Worm (Caenorhabditis elegans): ENCODE measurements around the gene gst-36.

The gst-36 gene

DNA sequence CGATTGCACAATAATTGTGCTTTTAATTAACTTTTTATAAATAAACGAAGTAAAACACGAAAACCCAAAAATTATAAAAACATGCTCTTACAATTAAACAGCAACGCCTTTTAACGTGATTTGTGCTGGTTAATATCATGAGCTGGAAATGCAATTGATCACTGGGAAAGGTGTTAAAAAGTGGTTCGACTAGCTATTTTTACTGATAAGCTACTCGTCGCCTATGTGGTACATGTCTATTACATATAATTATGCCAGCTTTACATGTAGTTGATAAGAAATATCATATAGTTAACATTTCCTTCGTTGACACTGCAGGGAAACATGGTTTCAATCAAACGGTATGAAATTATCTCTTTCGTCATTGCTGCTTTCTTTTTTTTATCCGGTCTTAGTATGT, 4.7 kb downstream of the gst-36 start, which contains the start of gene scav-5 (continued):
- TF ChIP-seq Y75B8A.6 (GFP tag; IDR thresholded peaks at IDR 0.05) = no peak
- no peak for TF ChIP-seq lin-15B (tag; optimal IDR thresholded peaks at IDR 0.05)
- TF ChIP-seq pqm-1 (tag; optimal IDR thresholded peaks at IDR 0.05) = peak; percentile 91
- TF ChIP-seq spr-3 (GFP tag; optimal IDR thresholded peaks at IDR 0.05) = no peak
- no peak for TF ChIP-seq unc-62 (GFP tag; optimal IDR thresholded peaks at IDR 0.05 in 1 of 2)
- no peak for TF ChIP-seq unc-62 (tag; optimal IDR thresholded peaks at IDR 0.05)
- no peak for TF ChIP-seq D1046.2 (GFP tag; IDR thresholded peaks at IDR 0.05)
- no peak for TF ChIP-seq sdz-12 (GFP tag; optimal IDR thresholded peaks at IDR 0.05)
- no peak for TF ChIP-seq ceh-28 (tag; optimal IDR thresholded peaks at IDR 0.05)
- TF ChIP-seq T26A8.4 (GFP tag; IDR thresholded peaks at IDR 0.05) = no peak
- TF ChIP-seq daf-16 (GFP tag; optimal IDR thresholded peaks at IDR 0.05) = no peak
- TF ChIP-seq daf-16 (tag; optimal IDR thresholded peaks at IDR 0.05) = peak; percentile 74
- no peak for TF ChIP-seq hif-1 (tag; optimal IDR thresholded peaks at IDR 0.05)
- peak; percentile 67 for TF ChIP-seq hlh-11 (tag; optimal IDR thresholded peaks at IDR 0.05)
- TF ChIP-seq nhr-28 (tag; optimal IDR thresholded peaks at IDR 0.05) = peak; percentile 92
- TF ChIP-seq hlh-30 (tag; optimal IDR thresholded peaks at IDR 0.05; ENCODE audit: insufficient read depth) = peak; percentile 2
- TF ChIP-seq nhr-48 (tag; optimal IDR thresholded peaks at IDR 0.05) = no peak
- no peak for TF ChIP-seq F44E2.7 (GFP tag; IDR thresholded peaks at IDR 0.05)
- TF ChIP-seq tra-1 (GFP tag; IDR thresholded peaks at IDR 0.05) = peak; percentile 74; the same call in 1 of the 2 replicates
- no peak for TF ChIP-seq F49E8.2 (tag; optimal IDR thresholded peaks at IDR 0.05; ENCODE audit: borderline replicate concordance)
- no peak for TF ChIP-seq mdt-29 (GFP tag; IDR thresholded peaks at IDR 0.05)
- no peak for TF ChIP-seq F26F4.8 (GFP tag; conservative IDR thresholded peaks at IDR 0.05)
- no peak for TF ChIP-seq ZK546.5 (tag; optimal IDR thresholded peaks at IDR 0.05)
- TF ChIP-seq F37D6.2 (tag; optimal IDR thresholded peaks at IDR 0.05) = no peak
- TF ChIP-seq nhr-41 (GFP tag; IDR thresholded peaks at IDR 0.05) = no peak
- TF ChIP-seq nhr-76 (tag; optimal IDR thresholded peaks at IDR 0.05) = no peak
- no peak for TF ChIP-seq mxl-2 (GFP tag; conservative IDR thresholded peaks at IDR 0.05)
- no peak for TF ChIP-seq zip-2 (tag; optimal IDR thresholded peaks at IDR 0.05)
- no peak for TF ChIP-seq egl-27 (tag; optimal IDR thresholded peaks at IDR 0.05)
- no peak for TF ChIP-seq spr-1 (tag; optimal IDR thresholded peaks at IDR 0.05)
- TF ChIP-seq ceh-32 (tag; optimal IDR thresholded peaks at IDR 0.05; ENCODE audit: poor library complexity) = no peak
- no peak for TF ChIP-seq ctbp-1 (GFP tag; IDR thresholded peaks at IDR 0.05)
- no peak for TF ChIP-seq ceh-82 (tag; optimal IDR thresholded peaks at IDR 0.05)
- TF ChIP-seq nhr-6 (tag; optimal IDR thresholded peaks at IDR 0.05) = peak; percentile 8
- TF ChIP-seq unc-130 (GFP tag; optimal IDR thresholded peaks at IDR 0.05) = no peak
- TF ChIP-seq zfp-2 (tag; optimal IDR thresholded peaks at IDR 0.05) = no peak
- no peak for TF ChIP-seq lin-1 (GFP tag; IDR thresholded peaks at IDR 0.05)
- no peak for TF ChIP-seq arid-1 (GFP tag; conservative IDR thresholded peaks at IDR 0.05)
- no peak for TF ChIP-seq ztf-7 (tag; optimal IDR thresholded peaks at IDR 0.05)
- no peak for TF ChIP-seq mes-2 (tag; optimal IDR thresholded peaks at IDR 0.05; ENCODE audit: poor library complexity, severe bottlenecking)
- TF ChIP-seq saeg-2 (GFP tag; IDR thresholded peaks at IDR 0.05) = no peak
- TF ChIP-seq fkh-10 (GFP tag; optimal IDR thresholded peaks at IDR 0.05) = no peak

DNA sequence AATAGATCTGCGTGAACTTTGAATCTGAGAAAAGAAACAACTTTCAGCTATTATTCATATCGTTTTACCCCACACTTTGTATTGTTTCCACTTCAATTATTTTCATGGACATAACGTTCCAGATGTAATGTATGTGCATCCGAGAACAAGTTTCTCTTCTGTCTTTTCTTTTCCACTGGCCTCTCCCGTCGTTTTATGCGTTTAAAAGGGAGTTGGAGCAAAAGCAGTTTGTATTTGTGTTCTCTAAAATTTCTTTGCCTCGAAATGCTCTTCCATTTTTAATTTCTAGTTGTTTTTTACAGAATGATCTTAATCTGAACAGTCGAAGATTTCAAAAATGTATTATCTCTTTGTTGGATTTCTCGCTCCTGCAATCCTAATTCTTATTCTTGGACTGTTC, 6.1 kb downstream of the gst-36 start, which contains the start of gene R07B1.11:
Gene R07B1.11, plus strand, starts transcription at position 301 of the 400 bp plus-strand sequence.
- no peak for TF ChIP-seq lir-3 (tag; optimal IDR thresholded peaks at IDR 0.05)
- no peak for TF ChIP-seq hmg-1.1 (GFP tag; IDR thresholded peaks at IDR 0.05)
- TF ChIP-seq daf-8 (GFP tag; IDR thresholded peaks at IDR 0.05) = no peak
- TF ChIP-seq F44E2.7 (GFP tag; IDR thresholded peaks at IDR 0.05) = no peak
- TF ChIP-seq skn-1 (tag; optimal IDR thresholded peaks at IDR 0.05) = no peak
- no peak for TF ChIP-seq lin-39 (tag; optimal IDR thresholded peaks at IDR 0.05)
- no peak for TF ChIP-seq ZK337.2 (GFP tag; IDR thresholded peaks at IDR 0.05)
- TF ChIP-seq sdz-12 (GFP tag; optimal IDR thresholded peaks at IDR 0.05) = no peak
- TF ChIP-seq ZK546.5 (tag; optimal IDR thresholded peaks at IDR 0.05) = no peak
- TF ChIP-seq nhr-41 (GFP tag; IDR thresholded peaks at IDR 0.05) = no peak
- TF ChIP-seq T26A8.4 (GFP tag; IDR thresholded peaks at IDR 0.05) = no peak
- TF ChIP-seq daf-19 (GFP tag; conservative IDR thresholded peaks at IDR 0.05) = no peak

Measured in whole organism, L4 larva.